Worm (Caenorhabditis elegans) whole organism, early embryonic: Measurements from ENCODE around the gene C17G1.5.

Source experiments
- B0310.2 ChIP-seq: sonication (generic microtip); optimal IDR thresholded peaks from 2 replicates; lab custom pipeline; 2016; ENCODE audit warnings: mild to moderate bottlenecking, missing genetic modification characterization, missing compliant biosample characterization
- F13C5.2 ChIP-seq: sonication (generic microtip); optimal IDR thresholded peaks from 2 replicates; lab custom pipeline; 2017; ENCODE audit warnings: mild to moderate bottlenecking, missing genetic modification characterization, inconsistent platforms, missing compliant biosample characterization
- aly-1 ChIP-seq: sonication (generic microtip); optimal IDR thresholded peaks from 2 replicates; lab custom pipeline; 2016; ENCODE audit warnings: missing genetic modification characterization, missing compliant biosample characterization
- ama-1 ChIP-seq: fragments of 150-350 bp; optimal IDR thresholded peaks from 2 replicates; lab custom pipeline; 2014
- ceh-13 ChIP-seq: fragments of 200-800 bp; sonication (Bioruptor generic); optimal IDR thresholded peaks from 2 replicates; lab custom pipeline; 2018; ENCODE audit warnings: mild to moderate bottlenecking, missing genetic modification characterization, missing compliant biosample characterization
- ceh-36 ChIP-seq: sonication (generic microtip); optimal IDR thresholded peaks from 2 replicates; lab custom pipeline; 2016; ENCODE audit warnings: missing genetic modification characterization, inconsistent platforms, missing compliant biosample characterization
- ets-7 ChIP-seq: sonication (generic microtip); optimal IDR thresholded peaks from 2 replicates; lab custom pipeline; 2016; ENCODE audit warnings: missing genotype, missing genetic modification characterization, missing compliant biosample characterization
- flt-1 ChIP-seq: fragments of 200-800 bp; sonication (Bioruptor generic); IDR thresholded peaks from 2 replicates; pipeline ENCODE4 v1.3.6; 2022; ENCODE audit warnings: missing genetic modification characterization, missing compliant biosample characterization
- hmbx-1 ChIP-seq: sonication (generic microtip); optimal IDR thresholded peaks from 2 replicates; lab custom pipeline; 2016; ENCODE audit warnings: mild to moderate bottlenecking, missing genetic modification characterization, missing compliant biosample characterization
- hmg-4 ChIP-seq: fragments of 200-800 bp; sonication (Bioruptor generic); optimal IDR thresholded peaks from 2 replicates; lab custom pipeline; 2018; ENCODE audit warnings: mild to moderate bottlenecking, missing genetic modification characterization, missing compliant biosample characterization
- hnd-1 ChIP-seq: sonication (generic microtip); optimal IDR thresholded peaks from 2 replicates; lab custom pipeline; 2016; ENCODE audit warnings: missing genetic modification characterization, missing compliant biosample characterization
- pes-1 ChIP-seq: fragments of 200-800 bp; sonication (Bioruptor generic); IDR thresholded peaks from 2 replicates; pipeline ENCODE4 v1.3.6; 2022; ENCODE audit warnings: missing genetic modification reagents, missing genetic modification characterization, missing compliant biosample characterization
- scrt-1 ChIP-seq: fragments of 200-800 bp; sonication (Bioruptor generic); IDR thresholded peaks from 2 replicates; pipeline ENCODE4 v1.3.6; 2022; ENCODE audit warnings: missing genetic modification characterization, missing compliant biosample characterization
- sea-1 ChIP-seq: fragments of 200-800 bp; sonication (Bioruptor generic); conservative IDR thresholded peaks from 2 replicates; pipeline ENCODE4 v1.3.6; 2022; ENCODE audit warnings: missing genetic modification characterization, missing compliant biosample characterization
- tbx-11 ChIP-seq: fragments of 200-800 bp; sonication (Bioruptor generic); IDR thresholded peaks from 2 replicates; pipeline ENCODE4 v1.3.6; 2022; ENCODE audit warnings: missing genetic modification characterization, missing compliant biosample characterization
- tbx-37 ChIP-seq: fragments of 200-800 bp; sonication (Bioruptor generic); conservative IDR thresholded peaks from 2 replicates; pipeline ENCODE4 v1.3.6; 2022; ENCODE audit warnings: missing genetic modification reagents, missing genetic modification characterization, missing compliant biosample characterization
- tra-4 ChIP-seq: sonication (generic microtip); optimal IDR thresholded peaks from 2 replicates; lab custom pipeline; 2017; ENCODE audit warnings: missing genetic modification characterization, missing compliant biosample characterization

Gene C17G1.5

ce11 chrX:9938537-9938936, at the start of gene C17G1.5, which contains the start of gene C17G1.14:
TSS of gene C17G1.5 (plus strand) at chrX:9938802.
TSS of gene C17G1.14 (plus strand) at chrX:9938813.
- no peak for TF ChIP-seq ceh-36 (tag; lab: Kevin White, UChicago)
- TF ChIP-seq tbx-11 (GFP tag; lab: Robert Waterston, UW) = no peak
- TF ChIP-seq hmg-4 = no peak
- TF ChIP-seq ets-7 (tag; lab: Kevin White, UChicago) = no peak
- no peak for TF ChIP-seq hmbx-1 (tag; lab: Kevin White, UChicago)
- TF ChIP-seq F13C5.2 (tag; lab: Kevin White, UChicago) = no peak

- no peak for TF ChIP-seq pes-1 (GFP tag; lab: Robert Waterston, UW)
- TF ChIP-seq B0310.2 (tag; lab: Kevin White, UChicago) = no peak
- TF ChIP-seq hmbx-1 (tag; lab: Kevin White, UChicago) = no peak
- TF ChIP-seq ets-7 (tag; lab: Kevin White, UChicago) = no peak
- no peak for TF ChIP-seq tra-4
- TF ChIP-seq sea-1 (GFP tag; lab: Robert Waterston, UW) = no peak
- TF ChIP-seq tbx-11 (GFP tag; lab: Robert Waterston, UW) = no peak
- TF ChIP-seq ceh-36 (tag; lab: Kevin White, UChicago) = no peak
- TF ChIP-seq flt-1 (GFP tag; lab: Robert Waterston, UW) = no peak
- TF ChIP-seq scrt-1 (GFP tag; lab: Robert Waterston, UW) = no peak
- no peak for TF ChIP-seq ceh-13 (GFP tag; lab: Kevin White, UChicago)
- no peak for TF ChIP-seq ama-1 (lab: Kevin White, UChicago)
- TF ChIP-seq tbx-37 (GFP tag; lab: Robert Waterston, UW) = no peak
- no peak for TF ChIP-seq F13C5.2 (tag; lab: Kevin White, UChicago)
- no peak for TF ChIP-seq aly-1 (tag; lab: Kevin White, UChicago)
Observed at ce11 chrX:9892323-9892722, 46.3 kb upstream of the C17G1.5 start, which contains the start of gene F21G4.1. TSS of gene F21G4.1 (minus strand) at chrX:9892328.

ce11 chrX:9893069-9893468, 45.5 kb upstream of the C17G1.5 start:
- TF ChIP-seq hmbx-1 (tag; lab: Kevin White, UChicago) (no peak), tbx-11 (GFP tag; lab: Robert Waterston, UW) (no peak), pes-1 (GFP tag; lab: Robert Waterston, UW) (no peak), B0310.2 (tag; lab: Kevin White, UChicago) (no peak), F13C5.2 (tag; lab: Kevin White, UChicago) (no peak)

- TF ChIP-seq hmg-4 = no peak
- no peak for TF ChIP-seq ceh-36 (tag; lab: Kevin White, UChicago)
- no peak for TF ChIP-seq pes-1 (GFP tag; lab: Robert Waterston, UW)
- no peak for TF ChIP-seq tbx-11 (GFP tag; lab: Robert Waterston, UW)
- no peak for TF ChIP-seq hnd-1 (tag; lab: Kevin White, UChicago)
- TF ChIP-seq B0310.2 (tag; lab: Kevin White, UChicago) = no peak
- TF ChIP-seq sea-1 (GFP tag; lab: Robert Waterston, UW) = no peak
- no peak for TF ChIP-seq ama-1 (lab: Kevin White, UChicago)
- no peak for TF ChIP-seq aly-1 (tag; lab: Kevin White, UChicago)
- no peak for TF ChIP-seq scrt-1 (GFP tag; lab: Robert Waterston, UW)
- TF ChIP-seq tra-4 = no peak
- TF ChIP-seq tbx-37 (GFP tag; lab: Robert Waterston, UW) = no peak
Observed at ce11 chrX:9894844-9895243, 43.8 kb upstream of the C17G1.5 start, which contains the start of gene F21G4.3. TSS of gene F21G4.3 (plus strand) at chrX:9895144.

- no peak for TF ChIP-seq hmg-4
- no peak for TF ChIP-seq hnd-1 (tag; lab: Kevin White, UChicago)
- TF ChIP-seq ceh-36 (tag; lab: Kevin White, UChicago) = no peak
- no peak for TF ChIP-seq pes-1 (GFP tag; lab: Robert Waterston, UW)
- peak; percentile 22 for TF ChIP-seq aly-1 (tag; lab: Kevin White, UChicago)
- TF ChIP-seq sea-1 (GFP tag; lab: Robert Waterston, UW) = no peak
- TF ChIP-seq F13C5.2 (tag; lab: Kevin White, UChicago) = no peak
- no peak for TF ChIP-seq hmbx-1 (tag; lab: Kevin White, UChicago)
- TF ChIP-seq tbx-11 (GFP tag; lab: Robert Waterston, UW) = no peak
Observed at ce11 chrX:9899426-9900131, 39.0 kb upstream of the C17G1.5 start, which contains the start of gene phf-34. TSS of gene phf-34 (minus strand) at chrX:9899476.

ce11 chrX:9905840-9906239, 32.8 kb upstream of the C17G1.5 start, which contains the start of gene F21G4.5:
TSS of gene F21G4.5 (plus strand) at chrX:9906140.
- TF ChIP-seq tbx-11 (GFP tag; lab: Robert Waterston, UW) (no peak), B0310.2 (tag; lab: Kevin White, UChicago) (no peak), hmg-4 (no peak), ceh-36 (tag; lab: Kevin White, UChicago) (no peak), hmbx-1 (tag; lab: Kevin White, UChicago) (no peak), ceh-13 (GFP tag; lab: Kevin White, UChicago) (no peak), tra-4 (no peak), pes-1 (GFP tag; lab: Robert Waterston, UW) (no peak), F13C5.2 (tag; lab: Kevin White, UChicago) (no peak), aly-1 (tag; lab: Kevin White, UChicago) (no peak), sea-1 (GFP tag; lab: Robert Waterston, UW) (no peak)

- no peak for TF ChIP-seq sea-1 (GFP tag; lab: Robert Waterston, UW)
- no peak for TF ChIP-seq hmbx-1 (tag; lab: Kevin White, UChicago)
- TF ChIP-seq tbx-37 (GFP tag; lab: Robert Waterston, UW) = 0 out of 2 replicates have a peak, but pooled peaks have one; percentile 33
- TF ChIP-seq aly-1 (tag; lab: Kevin White, UChicago) = no peak
- no peak for TF ChIP-seq ets-7 (tag; lab: Kevin White, UChicago)
- TF ChIP-seq B0310.2 (tag; lab: Kevin White, UChicago) = no peak
- TF ChIP-seq hnd-1 (tag; lab: Kevin White, UChicago) = no peak
- no peak for TF ChIP-seq pes-1 (GFP tag; lab: Robert Waterston, UW)
Observed at ce11 chrX:9917362-9917761, 21.2 kb upstream of the C17G1.5 start, which contains the start of gene F21G4.6. TSS of gene F21G4.6 (minus strand) at chrX:9917448.
